Comparison of ENCODE assay signal across 4 fruit fly cellular contexts in genomic region chrX:7013320-7014214, dm6.
TF ChIP-seq lines count a peak whose summit lies in the region.

TSS of gene CG3032 (minus strand) at chrX:7013881.
TSS of gene CG4593 (plus strand) at chrX:7013887.

TF ChIP-seq in whole organism, adult, 20 proteins besides CTCF, POLR2A, EP300 and RAD21 (continued from another document):
- TF ChIP-seq CG1620 (GFP tag; optimal IDR thresholded peaks at IDR 0.05; lab: Kevin White, UChicago), result peak; percentile 85
- TF ChIP-seq CG7045 (GFP tag; optimal IDR thresholded peaks at IDR 0.05; lab: Kevin White, UChicago), result peak; percentile 68

TF ChIP-seq in whole organism, embryonic, 481 proteins besides CTCF, POLR2A, EP300 and RAD21 (continued from another document and continues in another):
- TF ChIP-seq Camta (GFP tag; optimal IDR thresholded peaks at IDR 0.05; lab: Kevin White, UChicago), result peak; percentile 53
- peak; percentile 97 for TF ChIP-seq grau (tag; optimal IDR thresholded peaks at IDR 0.05; lab: Kevin White, UChicago)
- peak; percentile 69 for TF ChIP-seq Antp (GFP tag; optimal IDR thresholded peaks at IDR 0.05; lab: Kevin White, UChicago)
- TF ChIP-seq B-H2 (GFP tag; optimal IDR thresholded peaks at IDR 0.05; lab: Kevin White, UChicago), result peak; percentile 37
- TF ChIP-seq CG6654 (GFP tag; optimal IDR thresholded peaks at IDR 0.05; lab: Kevin White, UChicago), result peak; percentile 44
- peak; percentile 57 for TF ChIP-seq jumu (GFP tag; optimal IDR thresholded peaks at IDR 0.05; lab: Kevin White, UChicago)
- TF ChIP-seq zfh2 (GFP tag; optimal IDR thresholded peaks at IDR 0.05; lab: Kevin White, UChicago), result peak; percentile 83
- peak; percentile 94 for TF ChIP-seq NFAT (GFP tag; IDR thresholded peaks at IDR 0.05; lab: Robert Waterston, UW)
- TF ChIP-seq ato (GFP tag; IDR thresholded peaks at IDR 0.05; lab: Robert Waterston, UW; ENCODE audit: partially characterized antibody), result no peak
- TF ChIP-seq CG2889 (GFP tag; IDR thresholded peaks at IDR 0.05; lab: Robert Waterston, UW), result peak; percentile 87
- TF ChIP-seq otp (GFP tag; IDR thresholded peaks at IDR 0.05; lab: Robert Waterston, UW), result 0 out of 3 replicates have a peak, but pooled peaks have one; percentile 60
- peak; percentile 9 for TF ChIP-seq BtbVII (GFP tag; optimal IDR thresholded peaks at IDR 0.05; lab: Kevin White, UChicago)
- no peak for TF ChIP-seq Sin3A (optimal IDR thresholded peaks at IDR 0.05; lab: Kevin White, UChicago)
- TF ChIP-seq sens (GFP tag; lab: Kevin White, UChicago), result peak; percentile 92
- peak; percentile 67 for TF ChIP-seq CG13624 (GFP tag; optimal IDR thresholded peaks at IDR 0.05; lab: Kevin White, UChicago)
- no peak for TF ChIP-seq Tbp (GFP tag; optimal IDR thresholded peaks at IDR 0.05; lab: Kevin White, UChicago)
- no peak for TF ChIP-seq p53 (GFP tag; optimal IDR thresholded peaks at IDR 0.05; lab: Kevin White, UChicago)
- TF ChIP-seq CG6175 (GFP tag; IDR thresholded peaks at IDR 0.05; lab: Robert Waterston, UW), result peak; percentile 82
- TF ChIP-seq CG7987 (GFP tag; optimal IDR thresholded peaks at IDR 0.05; lab: Kevin White, UChicago), result peak; percentile 54
- peak; percentile 95 for TF ChIP-seq Med (GFP tag; lab: Kevin White, UChicago)
- peak; percentile 18 for TF ChIP-seq her (GFP tag; optimal IDR thresholded peaks at IDR 0.05; lab: Kevin White, UChicago)
- TF ChIP-seq Atf-2 (GFP tag; optimal IDR thresholded peaks at IDR 0.05; lab: Kevin White, UChicago), result peak; percentile 44
- TF ChIP-seq hth (optimal IDR thresholded peaks at IDR 0.05; lab: Kevin White, UChicago), result no peak
- TF ChIP-seq CG33213 (GFP tag; optimal IDR thresholded peaks at IDR 0.05; lab: Kevin White, UChicago), result peak; percentile 64
- TF ChIP-seq CHES-1-like (GFP tag; optimal IDR thresholded peaks at IDR 0.05; lab: Kevin White, UChicago), result peak; percentile 65
- TF ChIP-seq NfI (GFP tag; optimal IDR thresholded peaks at IDR 0.05; lab: Kevin White, UChicago), result peak; percentile 80
- TF ChIP-seq fd96Cb (tag; optimal IDR thresholded peaks at IDR 0.05; lab: Kevin White, UChicago), result peak; percentile 77
- peak; percentile 81 for TF ChIP-seq az2 (GFP tag; optimal IDR thresholded peaks at IDR 0.05; lab: Kevin White, UChicago)
- no peak for TF ChIP-seq fd102C (GFP tag; optimal IDR thresholded peaks at IDR 0.05; lab: Kevin White, UChicago)
- TF ChIP-seq tio (GFP tag; optimal IDR thresholded peaks at IDR 0.05; lab: Kevin White, UChicago), result peak; percentile 60
- TF ChIP-seq gt (GFP tag; IDR thresholded peaks at IDR 0.05; lab: Robert Waterston, UW), result 0 out of 2 replicates have a peak, but pooled peaks have one; percentile 32
- peak; percentile 87 to 98 for TF ChIP-seq insv (GFP tag; optimal IDR thresholded peaks at IDR 0.05; lab: Kevin White, UChicago)
- peak; percentile 40 for TF ChIP-seq org-1 (GFP tag; optimal IDR thresholded peaks at IDR 0.05; lab: Kevin White, UChicago)
- TF ChIP-seq pb (GFP tag; optimal IDR thresholded peaks at IDR 0.05; lab: Kevin White, UChicago), result no peak
- TF ChIP-seq E2f1 (GFP tag; IDR thresholded peaks at IDR 0.05; lab: Robert Waterston, UW), result peak; percentile 90
- no peak for TF ChIP-seq CG15073 (GFP tag; optimal IDR thresholded peaks at IDR 0.05; lab: Kevin White, UChicago)
- TF ChIP-seq Dad (GFP tag; optimal IDR thresholded peaks at IDR 0.05; lab: Kevin White, UChicago), result peak; percentile 33
- peak; percentile 42 for TF ChIP-seq gcm (GFP tag; optimal IDR thresholded peaks at IDR 0.05; lab: Kevin White, UChicago)
- peak; percentile 80 for TF ChIP-seq Max (GFP tag; optimal IDR thresholded peaks at IDR 0.05; lab: Kevin White, UChicago)
- TF ChIP-seq dm (GFP tag; optimal IDR thresholded peaks at IDR 0.05; lab: Kevin White, UChicago), result no peak
- peak; percentile 47 for TF ChIP-seq Sox100B (GFP tag; optimal IDR thresholded peaks at IDR 0.05; lab: Kevin White, UChicago)
- peak; percentile 76 for TF ChIP-seq CG4404 (GFP tag; IDR thresholded peaks at IDR 0.05; lab: Robert Waterston, UW)
- TF ChIP-seq CG6765 (GFP tag; optimal IDR thresholded peaks at IDR 0.05; lab: Kevin White, UChicago), result peak; percentile 44

TF ChIP-seq in whole organism, prepupa, 60 proteins besides CTCF, POLR2A, EP300 and RAD21 (continued from another document):
- TF ChIP-seq CG10669 (GFP tag; optimal IDR thresholded peaks at IDR 0.05; lab: Kevin White, UChicago), result peak; percentile 86
- peak; percentile 38 for TF ChIP-seq fkh (GFP tag; optimal IDR thresholded peaks at IDR 0.05; lab: Kevin White, UChicago)
- TF ChIP-seq CG6163 (GFP tag; IDR thresholded peaks at IDR 0.05; lab: Robert Waterston, UW), result peak; percentile 96
- peak; percentile 89 for TF ChIP-seq Sox15 (GFP tag; optimal IDR thresholded peaks at IDR 0.05; lab: Kevin White, UChicago)
- peak; percentile 89 for TF ChIP-seq net (GFP tag; optimal IDR thresholded peaks at IDR 0.05; lab: Kevin White, UChicago)
- peak; percentile 89 for TF ChIP-seq Smox (GFP tag; optimal IDR thresholded peaks at IDR 0.05; lab: Kevin White, UChicago)
- peak; percentile 89 for TF ChIP-seq cyc (GFP tag; optimal IDR thresholded peaks at IDR 0.05; lab: Kevin White, UChicago)
- peak; percentile 86 for TF ChIP-seq achi (GFP tag; optimal IDR thresholded peaks at IDR 0.05; lab: Kevin White, UChicago)
- peak; percentile 92 for TF ChIP-seq CG3919 (GFP tag; optimal IDR thresholded peaks at IDR 0.05; lab: Kevin White, UChicago)
- peak; percentile 93 for TF ChIP-seq Hr39 (GFP tag; optimal IDR thresholded peaks at IDR 0.05; lab: Kevin White, UChicago)
- peak; percentile 64 for TF ChIP-seq spab (GFP tag; optimal IDR thresholded peaks at IDR 0.05; lab: Kevin White, UChicago)
- TF ChIP-seq vri (GFP tag; optimal IDR thresholded peaks at IDR 0.05; lab: Kevin White, UChicago), result peak; percentile 53
- peak; percentile 91 for TF ChIP-seq CG8119 (GFP tag; IDR thresholded peaks at IDR 0.05; lab: Robert Waterston, UW)
- TF ChIP-seq CG31627 (GFP tag; optimal IDR thresholded peaks at IDR 0.05; lab: Kevin White, UChicago), result peak; percentile 90
- peak; percentile 84 for TF ChIP-seq Sox102F (GFP tag; optimal IDR thresholded peaks at IDR 0.05; lab: Kevin White, UChicago)
- peak; percentile 96 for TF ChIP-seq CG3032 (tag; optimal IDR thresholded peaks at IDR 0.05; lab: Kevin White, UChicago)
- peak; percentile 91 for TF ChIP-seq lz (GFP tag; optimal IDR thresholded peaks at IDR 0.05; lab: Kevin White, UChicago)
- peak; percentile 89 for TF ChIP-seq CG10631 (GFP tag; optimal IDR thresholded peaks at IDR 0.05; lab: Kevin White, UChicago)
- TF ChIP-seq ss (GFP tag; optimal IDR thresholded peaks at IDR 0.05; lab: Kevin White, UChicago), result peak; percentile 52 to 64
- TF ChIP-seq topi (GFP tag; optimal IDR thresholded peaks at IDR 0.05; lab: Kevin White, UChicago), result peak; percentile 89
- peak; percentile 42 for TF ChIP-seq CG9139 (GFP tag; optimal IDR thresholded peaks at IDR 0.05; lab: Kevin White, UChicago)
- peak; percentile 82 for TF ChIP-seq CG7368 (GFP tag; optimal IDR thresholded peaks at IDR 0.05; lab: Kevin White, UChicago)
- TF ChIP-seq CG8319 (GFP tag; optimal IDR thresholded peaks at IDR 0.05; lab: Kevin White, UChicago), result peak; percentile 72
- TF ChIP-seq CG16779 (tag; optimal IDR thresholded peaks at IDR 0.05; lab: Kevin White, UChicago), result peak; percentile 71
- peak; percentile 79 for TF ChIP-seq dsx (GFP tag; optimal IDR thresholded peaks at IDR 0.05; lab: Kevin White, UChicago; ENCODE audit: poor library complexity, severe bottlenecking)
- TF ChIP-seq Ets96B (tag; optimal IDR thresholded peaks at IDR 0.05; lab: Kevin White, UChicago), result peak; percentile 85
- TF ChIP-seq CG8632 (GFP tag; optimal IDR thresholded peaks at IDR 0.05; lab: Kevin White, UChicago), result peak; percentile 76
- peak; percentile 84 for TF ChIP-seq Ets21C (GFP tag; optimal IDR thresholded peaks at IDR 0.05; lab: Kevin White, UChicago)
- TF ChIP-seq CG6808 (GFP tag; optimal IDR thresholded peaks at IDR 0.05; lab: Kevin White, UChicago), result peak; percentile 57
- peak; percentile 95 for TF ChIP-seq Hr4 (GFP tag; optimal IDR thresholded peaks at IDR 0.05; lab: Kevin White, UChicago)
- TF ChIP-seq CG32006 (GFP tag; optimal IDR thresholded peaks at IDR 0.05; lab: Kevin White, UChicago), result peak; percentile 94
- TF ChIP-seq pdm3 (GFP tag; optimal IDR thresholded peaks at IDR 0.05; lab: Kevin White, UChicago), result peak; percentile 95
- TF ChIP-seq CG11762 (GFP tag; optimal IDR thresholded peaks at IDR 0.05; lab: Kevin White, UChicago; ENCODE audit: insufficient read depth), result peak; percentile 81
- TF ChIP-seq CG6276 (GFP tag; optimal IDR thresholded peaks at IDR 0.05; lab: Kevin White, UChicago), result peak; percentile 90
- TF ChIP-seq esn (GFP tag; optimal IDR thresholded peaks at IDR 0.05; lab: Kevin White, UChicago), result peak; percentile 89
- TF ChIP-seq CG11294 (GFP tag; IDR thresholded peaks at IDR 0.05; lab: Robert Waterston, UW), result peak; percentile 95
- TF ChIP-seq CG15336 (GFP tag; IDR thresholded peaks at IDR 0.05; lab: Robert Waterston, UW), result peak; percentile 94
- TF ChIP-seq salr (GFP tag; optimal IDR thresholded peaks at IDR 0.05; lab: Kevin White, UChicago), result peak; percentile 76 to 79
- TF ChIP-seq Blimp-1 (GFP tag; optimal IDR thresholded peaks at IDR 0.05; lab: Kevin White, UChicago), result peak; percentile 43
- peak; percentile 91 for TF ChIP-seq acj6 (GFP tag; optimal IDR thresholded peaks at IDR 0.05; lab: Kevin White, UChicago)

TF ChIP-seq in whole organism, wandering third instar larva, 38 proteins besides CTCF, POLR2A, EP300 and RAD21 (continued from another document):
- no peak for TF ChIP-seq Dif (GFP tag; optimal IDR thresholded peaks at IDR 0.05; lab: Kevin White, UChicago; ENCODE audit: partially characterized antibody)
- TF ChIP-seq CG32264 (GFP tag; optimal IDR thresholded peaks at IDR 0.05; lab: Kevin White, UChicago), result peak; percentile 59
- TF ChIP-seq CrebA (GFP tag; optimal IDR thresholded peaks at IDR 0.05; lab: Kevin White, UChicago; ENCODE audit: borderline replicate concordance), result no peak
- TF ChIP-seq dmrt93B (GFP tag; optimal IDR thresholded peaks at IDR 0.05; lab: Kevin White, UChicago), result peak; percentile 78
- TF ChIP-seq usp (GFP tag; optimal IDR thresholded peaks at IDR 0.05; lab: Kevin White, UChicago), result no peak
- TF ChIP-seq Abd-B (GFP tag; optimal IDR thresholded peaks at IDR 0.05; lab: Kevin White, UChicago), result no peak
- peak; percentile 70 for TF ChIP-seq sv (GFP tag; optimal IDR thresholded peaks at IDR 0.05; lab: Kevin White, UChicago)
- TF ChIP-seq Rel (GFP tag; optimal IDR thresholded peaks at IDR 0.05; lab: Kevin White, UChicago), result no peak
- TF ChIP-seq Rel (tag; optimal IDR thresholded peaks at IDR 0.05; lab: Kevin White, UChicago), result peak; percentile 34
- no peak for TF ChIP-seq lola (GFP tag; optimal IDR thresholded peaks at IDR 0.05; lab: Kevin White, UChicago)
- TF ChIP-seq GATAd (GFP tag; optimal IDR thresholded peaks at IDR 0.05; lab: Kevin White, UChicago), result no peak
- no peak for TF ChIP-seq Hr78 (GFP tag; optimal IDR thresholded peaks at IDR 0.05; lab: Kevin White, UChicago)
- peak; percentile 60 for TF ChIP-seq Jra (GFP tag; optimal IDR thresholded peaks at IDR 0.05; lab: Kevin White, UChicago)
- TF ChIP-seq woc (GFP tag; optimal IDR thresholded peaks at IDR 0.05; lab: Kevin White, UChicago), result peak; percentile 83
- TF ChIP-seq OdsH (GFP tag; optimal IDR thresholded peaks at IDR 0.05; lab: Kevin White, UChicago), result peak; percentile 77
- TF ChIP-seq HLH106 (tag; optimal IDR thresholded peaks at IDR 0.05; lab: Kevin White, UChicago), result peak; percentile 87
- TF ChIP-seq dsf (GFP tag; optimal IDR thresholded peaks at IDR 0.05; lab: Kevin White, UChicago; ENCODE audit: borderline replicate concordance), result peak; percentile 50
TF ChIP-seq in whole organism, wandering third instar larva: peak in this region for 24.
